Worm (Caenorhabditis elegans): ENCODE measurements around the gene cogc-6.
A peak's percentile ranks its signal among the peaks of the same experiment; 100 is the strongest.

The cogc-6 gene

ce11 chrV:8190016-8190415 is 31.1 kb downstream of the cogc-6 start, which contains the start of gene F20D6.12:
Gene F20D6.12 (minus strand): TSS chrV:8190116.
- no peak for TF ChIP-seq unc-62 (GFP tag; optimal IDR thresholded peaks at IDR 0.05)
- no peak for TF ChIP-seq sma-3 (GFP tag; optimal IDR thresholded peaks at IDR 0.05)
- no peak for TF ChIP-seq nhr-6 (tag; optimal IDR thresholded peaks at IDR 0.05)
- no peak for TF ChIP-seq F13H6.1 (tag; optimal IDR thresholded peaks at IDR 0.05)
- TF ChIP-seq fos-1 (tag; optimal IDR thresholded peaks at IDR 0.05), result no peak
- TF ChIP-seq mab-5 (tag; optimal IDR thresholded peaks at IDR 0.05), result no peak
- no peak for TF ChIP-seq nhr-77 (tag; optimal IDR thresholded peaks at IDR 0.05)
- TF ChIP-seq ceh-82 (tag; optimal IDR thresholded peaks at IDR 0.05), result no peak
- TF ChIP-seq lsy-2 (tag; optimal IDR thresholded peaks at IDR 0.05), result no peak
- no peak for TF ChIP-seq Y55F3AM.14 (GFP tag; optimal IDR thresholded peaks at IDR 0.05)
- no peak for TF ChIP-seq ztf-4 (tag; optimal IDR thresholded peaks at IDR 0.05)
- no peak for TF ChIP-seq mdl-1 (tag; optimal IDR thresholded peaks at IDR 0.05)
- TF ChIP-seq ztf-1 (GFP tag; conservative IDR thresholded peaks at IDR 0.05), result no peak
- no peak for TF ChIP-seq nhr-12 (tag; optimal IDR thresholded peaks at IDR 0.05)
- TF ChIP-seq gmeb-1 (tag; optimal IDR thresholded peaks at IDR 0.05), result no peak
- no peak for TF ChIP-seq ceh-16 (tag; optimal IDR thresholded peaks at IDR 0.05)
- TF ChIP-seq elt-3 (tag; optimal IDR thresholded peaks at IDR 0.05), result no peak
- TF ChIP-seq zag-1 (tag; optimal IDR thresholded peaks at IDR 0.05), result no peak
- TF ChIP-seq sem-4 (tag; optimal IDR thresholded peaks at IDR 0.05), result no peak

DNA sequence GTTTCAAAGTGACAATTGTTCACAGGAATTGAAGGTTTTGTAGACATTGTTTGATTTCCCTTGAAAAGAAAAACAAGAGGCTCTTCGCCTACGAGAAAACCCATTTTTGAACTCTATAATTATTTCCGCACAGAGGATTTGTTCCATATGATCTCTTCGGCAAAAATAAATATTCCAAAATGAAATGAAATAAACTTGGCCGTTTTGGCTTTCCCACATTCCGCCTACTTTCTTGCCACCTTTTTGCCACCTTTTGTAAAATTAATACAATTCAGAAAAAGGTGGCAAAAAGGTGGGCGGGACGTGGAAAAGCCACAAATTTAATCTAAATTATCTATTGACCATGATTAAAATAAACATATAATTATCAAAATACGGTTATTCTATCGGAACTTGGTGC is 32.7 kb downstream of the cogc-6 start, which contains the start of gene F20D6.15:
Gene F20D6.15, minus strand, starts transcription at position 47 of the 400 bp plus-strand sequence.
- no peak for TF ChIP-seq ZK546.5 (tag; optimal IDR thresholded peaks at IDR 0.05)
- TF ChIP-seq sma-3 (GFP tag; optimal IDR thresholded peaks at IDR 0.05), result no peak
- no peak for TF ChIP-seq gmeb-1 (tag; optimal IDR thresholded peaks at IDR 0.05)
- TF ChIP-seq nhr-25 (tag; optimal IDR thresholded peaks at IDR 0.05), result no peak
- no peak for TF ChIP-seq zag-1 (tag; optimal IDR thresholded peaks at IDR 0.05)
- no peak for TF ChIP-seq unc-39 (tag; optimal IDR thresholded peaks at IDR 0.05)
- TF ChIP-seq nhr-237 (tag; optimal IDR thresholded peaks at IDR 0.05), result no peak
- no peak for TF ChIP-seq nhr-6 (tag; optimal IDR thresholded peaks at IDR 0.05)
- TF ChIP-seq ztf-4 (tag; optimal IDR thresholded peaks at IDR 0.05), result no peak
- no peak for TF ChIP-seq unc-62 (GFP tag; optimal IDR thresholded peaks at IDR 0.05)
- TF ChIP-seq lin-11 (tag; optimal IDR thresholded peaks at IDR 0.05), result no peak
- no peak for TF ChIP-seq ztf-1 (GFP tag; conservative IDR thresholded peaks at IDR 0.05)
- TF ChIP-seq blmp-1 (tag; optimal IDR thresholded peaks at IDR 0.05; ENCODE audit: insufficient read depth), result no peak

DNA sequence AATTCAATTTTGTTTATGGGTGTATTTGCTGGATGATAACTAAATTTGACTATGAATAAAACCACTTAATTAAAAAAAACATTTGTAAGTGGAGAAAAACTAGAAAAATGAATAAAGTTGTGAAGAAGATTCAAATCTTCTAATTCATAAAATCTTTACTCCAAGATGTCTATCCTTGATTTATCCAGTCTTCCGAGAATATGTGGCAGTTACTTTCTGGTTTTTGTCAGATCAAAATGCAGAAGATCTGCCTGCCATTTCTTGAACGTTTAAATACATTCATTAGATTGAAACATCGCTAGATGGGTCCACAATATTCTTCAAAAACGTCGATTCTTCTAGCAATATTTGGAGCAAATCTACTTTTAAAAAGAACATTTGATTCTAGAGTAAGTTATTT is 35.4 kb downstream of the cogc-6 start, which contains the start of gene F20D6.2:
Gene F20D6.2, plus strand, starts transcription at position 301 of the 400 bp plus-strand sequence.
- TF ChIP-seq snpc-4 (tag; optimal IDR thresholded peaks at IDR 0.05), result no peak

ce11 chrV:8183384-8183783 is 37.7 kb downstream of the cogc-6 start, which contains the start of gene srp-8:
Gene srp-8 (plus strand): TSS chrV:8183684.
- no peak for TF ChIP-seq fos-1 (tag; optimal IDR thresholded peaks at IDR 0.05)
- no peak for TF ChIP-seq ztf-4 (tag; optimal IDR thresholded peaks at IDR 0.05)
- TF ChIP-seq sma-3 (GFP tag; optimal IDR thresholded peaks at IDR 0.05), result no peak
- TF ChIP-seq Y55F3AM.14 (GFP tag; optimal IDR thresholded peaks at IDR 0.05), result no peak
- TF ChIP-seq elt-3 (tag; optimal IDR thresholded peaks at IDR 0.05), result no peak
- TF ChIP-seq mdl-1 (tag; optimal IDR thresholded peaks at IDR 0.05), result no peak
- TF ChIP-seq dmd-4 (tag; optimal IDR thresholded peaks at IDR 0.05), result no peak
- no peak for TF ChIP-seq egl-27 (tag; optimal IDR thresholded peaks at IDR 0.05)

DNA sequence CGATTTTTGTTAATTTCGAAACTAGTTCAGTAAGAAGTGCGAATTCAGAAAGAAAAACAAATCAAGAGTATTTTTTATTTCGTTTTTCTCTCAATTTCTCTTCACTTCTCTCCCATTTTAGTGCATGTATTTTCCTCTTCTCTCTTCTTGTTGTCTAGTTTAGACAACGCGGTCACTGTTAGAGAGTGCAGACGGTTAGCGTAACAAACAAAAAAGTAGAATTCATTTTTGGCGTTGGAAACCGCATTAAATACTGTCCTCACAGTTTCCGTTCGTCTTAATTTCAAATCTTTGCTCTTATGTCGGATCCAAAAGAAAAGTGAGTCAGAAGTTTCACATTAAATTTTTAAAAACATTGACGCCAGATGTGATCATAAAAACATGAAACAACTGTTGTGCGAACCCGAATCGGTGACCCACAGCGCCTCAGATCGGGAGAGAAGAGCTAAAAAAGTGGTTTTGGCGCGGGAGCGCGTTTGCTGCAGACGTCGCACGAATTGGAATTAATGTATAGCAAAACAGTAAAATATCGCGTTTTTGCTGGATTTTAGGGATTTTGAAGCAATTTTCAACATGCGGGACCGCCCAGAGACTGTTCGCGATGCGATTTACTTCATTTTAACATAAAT is 42.1 kb downstream of the cogc-6 start, which contains the start of gene srp-7:
Gene srp-7, plus strand, starts transcription at position 213 of the 629 bp plus-strand sequence.
- TF ChIP-seq unc-55 (GFP tag; optimal IDR thresholded peaks at IDR 0.05) (peak; percentile 19), ama-1 (optimal IDR thresholded peaks at IDR 0.05) (peak; percentile 29), snpc-4 (tag; optimal IDR thresholded peaks at IDR 0.05) (no peak), crh-2 (tag; optimal IDR thresholded peaks at IDR 0.05) (peak; percentile 50), fos-1 (tag; optimal IDR thresholded peaks at IDR 0.05) (peak; percentile 21), elt-1 (tag; optimal IDR thresholded peaks at IDR 0.05) (no peak), zag-1 (tag; optimal IDR thresholded peaks at IDR 0.05) (no peak), C34F6.9 (tag; optimal IDR thresholded peaks at IDR 0.05) (peak; percentile 51)
